Worm (Caenorhabditis elegans) whole organism, L4 larva: ENCODE results near the gene Y73F8A.26.

Source experiments
- F10B5.3 ChIP-seq: sonication (generic microtip); optimal IDR thresholded peaks from 2 replicates; lab custom pipeline; 2016; ENCODE audit warnings: mild to moderate bottlenecking, missing genetic modification characterization, missing compliant biosample characterization
- F37D6.2 ChIP-seq: sonication (generic microtip); optimal IDR thresholded peaks from 2 replicates; lab custom pipeline; 2016; ENCODE audit warnings: mild to moderate bottlenecking, missing genetic modification characterization, missing compliant biosample characterization
- F49E8.2 ChIP-seq: sonication (generic microtip); optimal IDR thresholded peaks from 2 replicates; lab custom pipeline; 2016; ENCODE audit warnings: missing compliant biosample characterization, mild to moderate bottlenecking, missing genetic modification characterization, borderline replicate concordance
- R02D3.7 ChIP-seq: fragments of 150-350 bp; sonication (generic microtip); optimal IDR thresholded peaks from 3 replicates; lab custom pipeline; 2014; ENCODE audit warnings: missing biosample characterization, missing genetic modification characterization
- T20F7.1 ChIP-seq: fragments of 200-800 bp; sonication (Bioruptor generic); optimal IDR thresholded peaks from 2 replicates; lab custom pipeline; 2018; ENCODE audit warnings: mild to moderate bottlenecking, missing genetic modification characterization, missing compliant biosample characterization
- T26A8.4 ChIP-seq: fragments of 200-800 bp; sonication (Bioruptor generic); IDR thresholded peaks from 2 replicates; pipeline ENCODE4 v1.3.6; 2022; ENCODE audit warnings: missing genetic modification characterization, missing compliant biosample characterization
- Y75B8A.6 ChIP-seq: fragments of 200-800 bp; sonication (Bioruptor generic); IDR thresholded peaks from 2 replicates; pipeline ENCODE4 v1.3.6; 2022; ENCODE audit warnings: missing genetic modification reagents, missing genetic modification characterization, missing compliant biosample characterization
- arid-1 ChIP-seq: fragments of 200-800 bp; sonication (Bioruptor generic); conservative IDR thresholded peaks from 2 replicates; pipeline ENCODE4 v1.3.6; 2022; ENCODE audit warnings: missing genetic modification reagents, missing genetic modification characterization, missing compliant biosample characterization
- ceh-20 ChIP-seq: fragments of 200-800 bp; sonication (Bioruptor generic); IDR thresholded peaks from 2 replicates; pipeline ENCODE4 v1.3.6; 2022; ENCODE audit warnings: missing genetic modification reagents, missing genetic modification characterization, missing compliant biosample characterization
- ceh-28 ChIP-seq: fragments of 150-350 bp; optimal IDR thresholded peaks from 2 replicates; lab custom pipeline; 2014; ENCODE audit warnings: missing biosample characterization, missing genetic modification reagents, missing genetic modification characterization
- ceh-32 ChIP-seq: sonication (generic microtip); optimal IDR thresholded peaks from 2 replicates; lab custom pipeline; 2016; ENCODE audit warnings: mild to moderate bottlenecking, missing genetic modification characterization, missing compliant biosample characterization; ENCODE audit not compliant: poor library complexity
- ceh-82 ChIP-seq: sonication (generic microtip); optimal IDR thresholded peaks from 2 replicates; lab custom pipeline; 2017; ENCODE audit warnings: missing biosample characterization, missing genetic modification characterization
- ces-1 ChIP-seq: fragments of 150-350 bp; sonication (generic microtip); optimal IDR thresholded peaks from 4 replicates; lab custom pipeline; 2014; ENCODE audit warnings: missing biosample characterization, missing genetic modification reagents, missing genetic modification characterization
- cey-2 ChIP-seq: sonication (generic microtip); optimal IDR thresholded peaks from 3 replicates; lab custom pipeline; 2017; ENCODE audit warnings: missing genetic modification characterization, mild to moderate bottlenecking, missing compliant biosample characterization, antibody characterized with exemption, borderline replicate concordance; ENCODE audit not compliant: insufficient read depth
- daf-12 ChIP-seq: fragments of 150-350 bp; optimal IDR thresholded peaks from 2 replicates; lab custom pipeline; 2014; ENCODE audit warnings: missing biosample characterization, missing genetic modification reagents, missing genetic modification characterization
- daf-16 ChIP-seq, 3 experiments: sonication (generic microtip); optimal IDR thresholded peaks; 2 replicates each; lab custom pipeline; 2016 to 2017; ENCODE audit warnings: missing genetic modification characterization in 3 of 3, missing genetic modification reagents in 3 of 3, mild to moderate bottlenecking in 2 of 3, missing compliant biosample characterization in 2 of 3, missing biosample characterization in 1 of 3, moderate library complexity in 1 of 3
- daf-8 ChIP-seq: fragments of 200-800 bp; sonication (Bioruptor generic); IDR thresholded peaks from 2 replicates; pipeline ENCODE4 v1.3.6; 2022; ENCODE audit warnings: missing genetic modification characterization, missing compliant biosample characterization
- dmd-6 ChIP-seq: fragments of 200-800 bp; sonication (Bioruptor generic); IDR thresholded peaks from 2 replicates; pipeline ENCODE4 v1.3.6; 2022; ENCODE audit warnings: missing genetic modification reagents, missing genetic modification characterization, missing compliant biosample characterization
- dmd-9 ChIP-seq: fragments of 200-800 bp; sonication (Bioruptor generic); IDR thresholded peaks from 2 replicates; pipeline ENCODE4 v1.3.6; 2022; ENCODE audit warnings: missing genetic modification reagents, missing genetic modification characterization, missing compliant biosample characterization
- dpl-1 ChIP-seq: fragments of 150-350 bp; optimal IDR thresholded peaks from 2 replicates; lab custom pipeline; 2014; ENCODE audit warnings: missing biosample characterization, missing genetic modification reagents, missing genetic modification characterization
- dve-1 ChIP-seq: sonication (generic microtip); optimal IDR thresholded peaks from 2 replicates; lab custom pipeline; 2017; ENCODE audit warnings: antibody characterized with exemption, mild to moderate bottlenecking, missing genetic modification characterization, missing compliant biosample characterization; ENCODE audit not compliant: insufficient read depth
- egl-27 ChIP-seq: sonication (generic microtip); optimal IDR thresholded peaks from 3 replicates; lab custom pipeline; 2017; ENCODE audit warnings: missing biosample characterization, missing genetic modification reagents, missing genetic modification characterization
- egl-43 ChIP-seq: fragments of 200-800 bp; sonication (Bioruptor generic); IDR thresholded peaks from 2 replicates; pipeline ENCODE4 v1.3.6; 2022; ENCODE audit warnings: missing genetic modification reagents, missing genetic modification characterization, missing compliant biosample characterization
- fos-1 ChIP-seq: fragments of 150-350 bp; optimal IDR thresholded peaks from 2 replicates; lab custom pipeline; 2014; ENCODE audit warnings: missing biosample characterization, missing genetic modification characterization
- gei-8 ChIP-seq: fragments of 200-800 bp; sonication (Bioruptor generic); optimal IDR thresholded peaks from 2 replicates; lab custom pipeline; 2018; ENCODE audit warnings: mild to moderate bottlenecking, missing genetic modification characterization, missing compliant biosample characterization
- jun-1 ChIP-seq: fragments of 150-350 bp; optimal IDR thresholded peaks from 2 replicates; lab custom pipeline; 2014; ENCODE audit warnings: missing biosample characterization, missing genetic modification reagents, missing genetic modification characterization
- lim-7 ChIP-seq: fragments of 200-800 bp; sonication (Bioruptor generic); IDR thresholded peaks from 2 replicates; pipeline ENCODE4 v1.3.6; 2022; ENCODE audit warnings: missing genetic modification characterization, missing compliant biosample characterization
- lin-13 ChIP-seq: fragments of 150-350 bp; optimal IDR thresholded peaks from 2 replicates; lab custom pipeline; 2014; ENCODE audit warnings: missing biosample characterization, missing genetic modification reagents, missing genetic modification characterization
- lsy-2 ChIP-seq, 2 experiments: fragments of 150-350 bp in 1 of 2; sonication (generic microtip) in 1 of 2; optimal IDR thresholded peaks; 2 replicates each; lab custom pipeline; 2014 to 2017; ENCODE audit warnings: missing biosample characterization in 2 of 2, missing genetic modification characterization in 2 of 2
- madf-5 ChIP-seq, 2 experiments: fragments of 200-800 bp; sonication (Bioruptor generic); IDR thresholded peaks; 2 replicates each; pipeline ENCODE4 v1.3.6; 2022; ENCODE audit warnings: missing compliant biosample characterization in 2 of 2, missing genetic modification characterization in 2 of 2
- mdl-1 ChIP-seq, 2 experiments: fragments of 150-350 bp in 1 of 2; sonication (generic microtip) in 1 of 2; optimal IDR thresholded peaks; 2 replicates each; lab custom pipeline; 2014 to 2017; ENCODE audit warnings: missing biosample characterization in 2 of 2, missing genetic modification characterization in 2 of 2
- mep-1 ChIP-seq: fragments of 150-350 bp; sonication (generic microtip); optimal IDR thresholded peaks from 3 replicates; lab custom pipeline; 2014; ENCODE audit warnings: missing biosample characterization, missing genetic modification characterization
- nhr-25 ChIP-seq: sonication (generic microtip); optimal IDR thresholded peaks from 2 replicates; lab custom pipeline; 2017; ENCODE audit warnings: missing genetic modification characterization, mild to moderate bottlenecking, missing compliant biosample characterization, antibody characterized with exemption, moderate library complexity, borderline replicate concordance; ENCODE audit not compliant: insufficient read depth
- nhr-28 ChIP-seq: fragments of 150-350 bp; optimal IDR thresholded peaks from 2 replicates; lab custom pipeline; 2014; ENCODE audit warnings: missing biosample characterization, missing genetic modification characterization
- nhr-41 ChIP-seq: fragments of 200-800 bp; sonication (Bioruptor generic); IDR thresholded peaks from 2 replicates; pipeline ENCODE4 v1.3.6; 2022; ENCODE audit warnings: missing genetic modification reagents, missing genetic modification characterization, missing compliant biosample characterization
- nhr-48 ChIP-seq: sonication (generic microtip); optimal IDR thresholded peaks from 2 replicates; lab custom pipeline; 2016; ENCODE audit warnings: mild to moderate bottlenecking, missing genetic modification characterization, missing compliant biosample characterization
- nhr-6 ChIP-seq: fragments of 150-350 bp; optimal IDR thresholded peaks from 2 replicates; lab custom pipeline; 2014; ENCODE audit warnings: missing biosample characterization, missing genetic modification characterization
- php-3 ChIP-seq: fragments of 200-800 bp; sonication (Bioruptor generic); IDR thresholded peaks from 2 replicates; pipeline ENCODE4 v1.3.6; 2022; ENCODE audit warnings: missing genetic modification reagents, missing genetic modification characterization, missing compliant biosample characterization
- rbr-2 ChIP-seq: sonication (generic microtip); optimal IDR thresholded peaks from 2 replicates; lab custom pipeline; 2016; ENCODE audit warnings: missing genotype, missing genetic modification characterization, missing compliant biosample characterization
- set-16 ChIP-seq: fragments of 200-800 bp; sonication (Bioruptor generic); IDR thresholded peaks from 2 replicates; pipeline ENCODE4 v1.3.6; 2022; ENCODE audit warnings: missing genetic modification reagents, missing genetic modification characterization, missing compliant biosample characterization
- skn-1 ChIP-seq: fragments of 150-350 bp; optimal IDR thresholded peaks from 2 replicates; lab custom pipeline; 2014; ENCODE audit warnings: missing biosample characterization, missing genetic modification characterization
- snpc-1.2 ChIP-seq: fragments of 200-800 bp; sonication (Bioruptor generic); IDR thresholded peaks from 2 replicates; pipeline ENCODE4 v1.3.6; 2022; ENCODE audit warnings: missing genetic modification reagents, missing genetic modification characterization, missing compliant biosample characterization
- tag-97 ChIP-seq: fragments of 200-800 bp; sonication (Bioruptor generic); IDR thresholded peaks from 2 replicates; pipeline ENCODE4 v1.3.6; 2022; ENCODE audit warnings: missing genetic modification characterization, missing compliant biosample characterization
- unc-130 ChIP-seq: sonication (generic microtip); optimal IDR thresholded peaks from 2 replicates; lab custom pipeline; 2016; ENCODE audit warnings: missing genetic modification reagents, missing genetic modification characterization, missing compliant biosample characterization
- unc-39 ChIP-seq: sonication (generic microtip); optimal IDR thresholded peaks from 2 replicates; lab custom pipeline; 2017; ENCODE audit warnings: missing biosample characterization, missing genetic modification characterization
- unc-62 ChIP-seq, 3 experiments: fragments of 150-350 bp in 1 of 3; sonication (generic microtip); optimal IDR thresholded peaks in 2 of 3; peaks in 1 of 3; 1 replicate in 1 of 3; 2 replicates in 2 of 3; lab custom pipeline; 2014 to 2017; ENCODE audit warnings: missing biosample characterization in 3 of 3, missing genetic modification characterization in 3 of 3, missing genetic modification reagents in 3 of 3, missing genotype in 1 of 3
- vab-7 ChIP-seq: fragments of 200-800 bp; sonication (Bioruptor generic); IDR thresholded peaks from 2 replicates; pipeline ENCODE4 v1.3.6; 2022; ENCODE audit warnings: missing genetic modification reagents, missing genetic modification characterization, missing compliant biosample characterization
- zag-1 ChIP-seq: fragments of 150-350 bp; optimal IDR thresholded peaks from 2 replicates; lab custom pipeline; 2014; ENCODE audit warnings: missing biosample characterization, missing genetic modification characterization
- ztf-11 ChIP-seq: fragments of 150-350 bp; optimal IDR thresholded peaks from 2 replicates; lab custom pipeline; 2014; ENCODE audit warnings: missing biosample characterization, missing genetic modification characterization
- ztf-7 ChIP-seq: fragments of 150-350 bp; optimal IDR thresholded peaks from 2 replicates; lab custom pipeline; 2014; ENCODE audit warnings: missing biosample characterization, missing genetic modification characterization

Y73F8A.26 gene

ce11 chrIV:15471430-15471829 lies 2.0 kb upstream of the Y73F8A.26 start, which contains the start of gene ntl-11 (continued):
- TF ChIP-seq vab-7 (peak; percentile 80), fos-1 (no peak), nhr-6 (peak; percentile 95), lim-7 (GFP tag; lab: Robert Waterston, UW) (peak; percentile 42; the same call in 1 of the 2 replicates), nhr-48 (tag; lab: Kevin White, UChicago) (peak; percentile 90), F49E8.2 (tag; lab: Kevin White, UChicago) (peak; percentile 97), nhr-41 (GFP tag; lab: Robert Waterston, UW) (0 out of 2 replicates have a peak, but pooled peaks have one; percentile 52), ztf-7 (tag; lab: Kevin White, UChicago) (peak; percentile 74), daf-12 (tag; lab: Kevin White, UChicago) (no peak), madf-5 (GFP tag; IDR thresholded peaks at IDR 0.05; lab: Robert Waterston, UW) (no peak), dpl-1 (GFP tag; lab: Kevin White, UChicago) (peak; percentile 90), egl-27 (tag; lab: Kevin White, UChicago) (no peak), jun-1 (tag; lab: Kevin White, UChicago) (peak; percentile 93), snpc-1.2 (GFP tag; lab: Robert Waterston, UW) (peak; percentile 99), F10B5.3 (peak; percentile 92), unc-39 (tag; lab: Kevin White, UChicago) (no peak), dmd-6 (GFP tag; lab: Robert Waterston, UW) (peak; percentile 96), ceh-20 (GFP tag; lab: Robert Waterston, UW) (peak; percentile 98), php-3 (peak; percentile 80), ces-1 (GFP tag; lab: Kevin White, UChicago) (no peak), F37D6.2 (tag; lab: Kevin White, UChicago) (peak; percentile 95), unc-130 (GFP tag; lab: Kevin White, UChicago) (peak; percentile 65), daf-16 (GFP tag; optimal IDR thresholded peaks at IDR 0.05; lab: Kevin White, UChicago) (peak in 1 of 2 experiments; percentile 92), daf-16 (tag; optimal IDR thresholded peaks at IDR 0.05; lab: Kevin White, UChicago) (peak; percentile 66), rbr-2 (tag; lab: Kevin White, UChicago) (peak; percentile 96), ceh-32 (tag; lab: Kevin White, UChicago) (peak; percentile 70), cey-2 (tag; lab: Kevin White, UChicago) (no peak), gei-8 (GFP tag; lab: Kevin White, UChicago) (no peak), ceh-28 (tag; lab: Kevin White, UChicago) (no peak), lin-13 (GFP tag; lab: Kevin White, UChicago) (peak; percentile 96), daf-8 (no peak), dmd-9 (GFP tag; lab: Robert Waterston, UW) (peak; percentile 86), Y75B8A.6 (GFP tag; lab: Robert Waterston, UW) (peak; percentile 88; the same call in 1 of the 2 replicates), nhr-25 (tag; lab: Kevin White, UChicago) (peak; percentile 93), mdl-1 (tag; optimal IDR thresholded peaks at IDR 0.05; lab: Kevin White, UChicago) (peak in 1 of 2 experiments; percentile 1), T26A8.4 (GFP tag; lab: Robert Waterston, UW) (peak; percentile 98), set-16 (GFP tag; lab: Robert Waterston, UW) (0 out of 2 replicates have a peak, but pooled peaks have one; percentile 12), unc-62 (GFP tag; optimal IDR thresholded peaks at IDR 0.05 in 1 of 2; lab: Kevin White, UChicago) (peak in 1 of 2 experiments; percentile 99), unc-62 (tag; optimal IDR thresholded peaks at IDR 0.05; lab: Kevin White, UChicago) (no peak), R02D3.7 (tag; lab: Kevin White, UChicago) (no peak), T20F7.1 (peak; percentile 89), egl-43 (peak; percentile 91), tag-97 (GFP tag; lab: Robert Waterston, UW) (no peak), arid-1 (GFP tag; lab: Robert Waterston, UW) (peak; percentile 85), zag-1 (tag; lab: Kevin White, UChicago) (peak; percentile 56), mep-1 (tag; lab: Kevin White, UChicago) (peak; percentile 97), lsy-2 (tag; optimal IDR thresholded peaks at IDR 0.05; lab: Kevin White, UChicago) (peak; percentile 84 to 96), dve-1 (peak; percentile 99), ztf-11 (tag; lab: Kevin White, UChicago) (no peak), skn-1 (tag; lab: Kevin White, UChicago) (peak; percentile 58), nhr-28 (tag; lab: Kevin White, UChicago) (peak; percentile 77), ceh-82 (no peak)
